Worm (Caenorhabditis elegans) whole organism, dauer: ENCODE data around the gene ZK121.2.

ENCODE experiments used
- unc-62 ChIP-seq: sonication (generic microtip); optimal IDR thresholded peaks from 2 replicates; lab custom pipeline; 2017; ENCODE audit warnings: missing biosample characterization, missing genetic modification reagents, missing genetic modification characterization

Gene ZK121.2

DNA sequence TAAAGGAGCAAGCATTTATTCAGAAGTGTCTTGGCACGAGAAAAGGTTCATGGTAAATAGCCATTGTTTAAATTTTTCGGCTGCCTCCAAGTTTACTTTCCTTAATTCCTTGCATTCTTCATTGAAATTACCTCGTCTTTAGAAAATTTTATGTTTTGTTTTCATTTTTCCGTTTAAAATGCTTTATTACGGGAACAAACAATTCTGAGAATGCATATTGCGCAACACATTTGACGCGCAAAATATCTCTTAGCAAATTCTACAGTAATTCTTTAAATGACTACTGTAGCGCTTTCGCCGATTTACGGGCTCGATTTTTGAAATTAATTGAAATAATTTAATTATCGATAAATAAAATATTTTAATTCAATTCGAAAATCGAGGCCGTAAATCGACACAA is 3.1 kb downstream of the ZK121.2 start:
- TF ChIP-seq unc-62, result no peak

DNA sequence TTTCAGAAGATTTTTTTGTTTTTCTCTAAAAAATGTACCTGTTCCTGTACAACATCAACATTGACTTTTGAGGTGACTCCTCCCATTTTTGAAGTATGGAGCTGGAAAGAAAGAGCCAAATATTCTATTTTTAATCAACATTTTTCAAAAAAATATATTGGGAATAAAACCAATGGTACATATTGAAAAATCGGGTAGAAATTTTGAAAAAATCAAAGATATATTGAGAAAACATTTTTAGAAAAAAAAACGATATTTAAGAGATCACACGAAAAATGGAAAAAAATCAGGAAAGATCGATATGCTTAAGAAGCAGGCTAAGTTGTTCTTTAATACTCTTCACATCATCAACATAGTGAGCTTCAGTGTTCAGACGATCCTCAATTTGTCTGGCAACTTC is 4.5 kb downstream of the ZK121.2 start, which contains the start of gene glrx-21:
Gene glrx-21, minus strand, starts transcription at position 101 of the 400 bp plus-strand sequence.
- no peak for TF ChIP-seq unc-62

DNA sequence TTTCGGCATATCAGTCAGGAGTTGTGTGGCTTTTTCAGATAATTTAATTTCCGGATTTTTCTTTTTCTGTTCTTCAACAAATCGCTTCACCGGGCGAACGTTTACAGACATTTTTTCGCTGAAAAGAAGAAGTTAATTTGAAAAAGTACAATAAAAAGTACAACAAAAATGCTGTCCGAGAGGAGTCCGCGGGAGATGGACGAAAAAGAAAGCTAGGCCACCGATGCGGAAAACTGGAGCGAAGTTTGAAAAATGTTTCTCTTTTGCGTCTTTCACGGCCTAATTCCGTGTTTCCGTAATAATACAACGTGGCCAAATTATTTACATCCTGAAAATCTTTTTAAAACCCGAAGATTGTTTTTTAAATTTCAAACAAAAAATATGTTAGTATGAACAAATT is 7.8 kb downstream of the ZK121.2 start, which contains the start of gene thoc-5:
Gene thoc-5, minus strand, starts transcription at position 152 of the 400 bp plus-strand sequence.
- no peak for TF ChIP-seq unc-62

DNA sequence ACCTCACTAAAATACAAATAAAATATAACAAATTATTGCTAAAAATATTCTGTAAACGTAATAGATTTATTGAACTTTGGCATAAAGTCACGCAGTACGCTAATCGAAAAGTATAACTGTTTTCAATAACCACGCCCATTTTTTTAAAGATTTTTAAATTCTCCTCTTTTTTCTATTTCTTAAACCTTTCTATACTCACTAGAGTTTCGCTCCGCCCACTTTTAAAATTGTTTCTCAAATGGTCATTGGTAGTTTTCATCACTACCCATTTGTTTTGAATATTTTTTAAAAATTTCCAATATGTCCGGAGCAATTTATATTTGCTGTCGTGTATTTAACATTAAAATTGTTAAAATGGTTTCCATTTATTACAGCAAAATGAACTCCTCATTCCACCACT is 20.4 kb downstream of the ZK121.2 start, which contains the start of gene Y32H12A.1:
Gene Y32H12A.1, plus strand, starts transcription at position 301 of the 400 bp plus-strand sequence.
- TF ChIP-seq unc-62, result no peak

DNA sequence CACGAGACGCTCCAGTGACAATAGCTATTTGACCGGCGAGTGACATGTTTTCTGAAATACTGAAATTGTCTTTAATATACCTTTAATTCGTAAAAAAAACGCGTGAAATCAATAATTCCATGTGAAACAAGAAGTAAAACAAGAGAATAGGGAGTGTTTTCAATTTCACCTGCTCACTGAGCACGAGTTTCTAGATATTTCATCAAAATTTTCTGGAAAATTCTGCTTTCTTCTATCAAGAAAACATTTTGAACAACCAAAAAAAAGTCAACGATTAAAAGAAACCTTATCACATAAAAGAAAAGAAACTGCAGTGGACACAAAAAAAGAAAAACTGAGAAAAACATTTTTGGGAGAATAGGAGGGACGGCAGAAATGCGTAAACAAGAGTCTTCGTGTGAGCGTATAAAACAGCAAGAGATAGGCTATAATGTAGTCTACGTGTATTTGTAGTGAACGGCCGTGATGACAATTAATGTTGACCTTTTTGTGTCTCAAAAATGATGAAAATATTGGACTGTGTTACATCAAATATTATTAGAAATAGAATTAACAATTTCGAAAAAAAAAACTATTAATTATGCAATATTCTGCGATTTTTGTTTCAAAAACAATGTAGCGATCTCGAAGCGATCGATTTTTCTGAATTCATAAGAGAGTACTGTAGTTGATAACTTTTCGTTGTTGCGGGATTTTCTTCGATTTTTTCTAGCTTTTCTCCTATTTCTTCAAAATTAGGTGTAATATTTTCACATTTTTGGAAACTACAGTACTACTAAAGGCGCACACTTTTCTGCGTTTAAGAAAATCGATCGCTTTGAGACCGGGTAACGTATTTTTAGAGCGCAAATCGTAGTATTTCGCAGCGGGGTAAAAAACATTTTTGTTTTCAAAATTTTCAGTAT is 26.8 kb downstream of the ZK121.2 start, which contains the start of gene dhs-9:
Gene dhs-9, minus strand, starts transcription at position 51 of the 905 bp plus-strand sequence.
- no peak for TF ChIP-seq unc-62

DNA sequence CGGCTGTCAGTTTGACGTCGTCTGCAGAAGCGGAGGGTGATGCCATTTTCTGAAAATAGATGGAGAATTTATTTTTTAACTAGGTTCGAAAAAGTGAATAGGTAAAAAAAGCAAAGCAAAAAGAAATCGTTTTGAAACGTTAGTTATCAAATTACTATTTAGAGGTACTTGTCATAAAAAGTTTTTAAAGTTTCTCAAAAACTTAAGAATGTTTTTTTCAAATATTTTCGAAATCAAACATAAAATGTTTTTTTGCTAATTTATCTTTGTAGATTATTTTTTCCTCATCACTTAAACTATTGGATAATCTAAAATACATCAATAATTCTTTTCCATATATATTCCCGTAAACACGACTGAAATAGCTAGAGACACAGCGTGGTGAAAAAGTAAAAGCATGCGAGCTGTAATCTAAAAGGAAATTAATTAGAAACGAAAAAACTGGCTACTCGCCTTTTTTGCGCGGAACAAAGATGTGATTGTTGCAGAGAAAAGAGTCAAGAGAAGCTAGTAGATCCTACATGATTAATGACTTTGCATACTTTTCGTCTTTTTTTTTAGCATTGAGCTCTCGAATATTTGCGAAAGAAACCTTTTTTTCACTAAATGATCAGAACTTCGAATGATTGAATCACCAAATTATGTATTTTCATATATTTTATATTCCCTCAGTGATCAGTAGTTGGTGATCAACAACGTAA is 29.9 kb downstream of the ZK121.2 start, which contains the start of gene szy-2:
Gene szy-2, minus strand, starts transcription at position 51 of the 701 bp plus-strand sequence.
- no peak for TF ChIP-seq unc-62

DNA sequence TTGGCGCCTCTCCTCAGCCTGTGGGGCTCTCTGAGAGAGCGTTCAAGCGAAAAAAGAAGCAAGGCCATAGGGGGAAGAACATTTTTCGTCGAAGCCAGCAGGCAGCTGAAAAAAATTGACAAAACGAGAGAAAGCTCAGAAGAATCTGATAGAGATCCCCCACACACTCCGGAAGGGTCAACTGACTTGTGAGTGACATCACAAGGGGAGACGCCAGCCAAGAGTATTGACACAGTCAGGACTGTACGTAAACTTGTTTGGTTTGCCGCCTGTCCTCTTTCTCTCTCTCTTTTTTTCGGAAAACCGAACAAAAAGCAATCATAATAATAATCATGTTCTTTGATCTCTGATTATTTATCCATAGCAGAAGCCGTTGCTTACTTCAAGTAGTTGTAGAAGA is 31.4 kb downstream of the ZK121.2 start:
- no peak for TF ChIP-seq unc-62

DNA sequence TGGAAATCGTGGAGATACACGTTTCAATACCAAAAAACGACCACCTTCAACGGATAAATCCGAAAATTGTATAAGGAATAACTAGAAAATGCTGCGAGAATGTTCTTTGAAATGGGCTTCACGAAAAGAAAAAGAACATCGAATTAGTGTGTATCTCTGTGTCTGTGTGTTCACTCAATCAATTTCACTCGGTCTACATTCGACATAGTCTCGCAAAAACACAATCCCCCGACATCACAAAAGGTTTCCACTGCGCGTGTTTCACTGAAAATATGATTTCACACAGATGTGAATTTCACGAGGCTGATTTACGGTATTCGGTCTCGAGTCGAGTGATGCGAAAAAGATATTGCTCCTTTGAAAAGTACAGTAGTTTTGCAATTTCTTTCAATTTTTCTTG is 32.2 kb downstream of the ZK121.2 start:
- no peak for TF ChIP-seq unc-62

DNA sequence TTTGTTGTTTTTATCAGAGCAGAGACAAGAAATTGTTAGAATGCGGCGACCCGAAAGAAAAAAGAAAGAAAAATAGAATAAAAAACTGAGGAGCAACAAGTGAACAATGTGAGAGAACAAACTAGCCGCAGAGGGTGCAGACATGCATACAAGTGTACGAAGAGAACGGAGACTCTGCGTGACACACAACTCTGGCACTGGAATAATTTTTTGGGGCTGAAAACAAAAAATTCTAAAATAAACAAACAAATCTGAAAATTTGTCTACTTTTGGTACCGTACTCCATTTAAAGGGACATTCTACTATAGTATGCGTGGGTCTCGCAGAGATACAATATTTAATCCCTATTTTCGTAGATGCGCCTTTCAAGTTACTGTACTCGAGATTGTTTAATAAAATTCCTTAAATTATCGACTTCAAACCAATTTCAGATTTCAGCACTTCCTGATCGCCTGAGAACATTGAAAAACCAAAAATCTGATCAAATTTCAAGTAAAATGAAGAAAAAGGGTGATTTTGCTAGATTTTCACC is 33.6 kb downstream of the ZK121.2 start:
- TF ChIP-seq unc-62, result no peak

DNA sequence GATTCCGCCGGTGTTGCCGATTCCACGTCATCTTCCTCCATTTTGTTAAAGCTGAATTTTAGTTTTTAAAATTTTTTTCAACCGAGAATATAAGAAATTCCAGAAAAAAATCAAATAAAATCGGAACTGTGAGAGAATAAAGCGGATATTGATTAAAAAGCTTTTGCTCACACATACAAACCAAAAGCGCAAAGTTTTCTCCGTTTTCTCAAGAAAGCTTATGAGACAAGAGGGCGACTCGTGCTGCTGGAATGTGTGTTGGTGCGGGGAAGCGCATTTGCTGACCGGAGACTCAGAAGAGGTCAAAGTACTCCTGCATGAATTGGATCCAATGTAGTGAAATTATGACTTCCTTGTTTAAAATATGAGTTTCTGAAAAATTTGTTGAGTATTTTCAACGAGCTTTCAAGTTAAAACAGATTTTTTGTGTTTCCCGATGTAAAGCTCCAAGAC is 38.4 kb downstream of the ZK121.2 start, which contains the start of gene paqr-2:
Gene paqr-2, minus strand, starts transcription at position 51 of the 453 bp plus-strand sequence.
- no peak for TF ChIP-seq unc-62

DNA sequence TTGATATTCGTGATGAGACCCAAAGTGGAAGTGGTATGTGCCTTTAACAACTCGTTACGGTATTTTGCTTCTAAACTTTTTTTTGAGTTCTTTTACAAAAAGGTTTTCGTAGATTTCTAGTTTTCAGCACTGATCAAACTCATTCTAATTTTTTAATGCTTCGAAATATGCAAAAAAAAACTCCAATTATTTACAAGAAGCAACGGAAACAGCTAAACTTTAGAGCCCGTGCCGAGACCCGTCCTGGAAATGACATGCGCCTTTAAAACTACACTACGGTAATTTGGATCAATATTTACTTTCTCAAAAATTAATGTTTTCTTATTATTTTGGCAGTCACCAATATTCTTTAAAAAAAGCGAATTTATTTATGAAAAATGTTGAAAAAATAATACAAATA is 39.1 kb downstream of the ZK121.2 start:
- no peak for TF ChIP-seq unc-62

DNA sequence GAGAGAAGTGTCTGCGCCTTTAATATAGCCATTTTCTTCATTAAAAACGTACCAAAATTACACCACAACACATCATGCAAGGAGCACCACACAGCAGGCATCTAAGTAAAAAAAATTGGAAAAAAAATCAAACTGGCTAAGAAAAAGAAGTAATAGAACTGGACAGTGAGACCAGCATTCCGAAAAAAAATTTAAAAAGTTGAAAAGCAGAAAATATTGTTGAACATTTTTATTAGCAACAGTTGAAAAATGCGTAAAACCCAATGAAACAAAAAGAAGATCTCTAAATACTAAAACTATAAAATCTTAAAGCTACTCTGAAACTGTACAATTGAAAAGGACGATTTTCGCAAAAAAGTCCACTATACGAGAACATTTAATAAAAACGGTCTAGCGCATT is 40.6 kb downstream of the ZK121.2 start, which contains the start of gene Y32H12A.6:
Gene Y32H12A.6, minus strand, starts transcription at position 101 of the 400 bp plus-strand sequence.
- no peak for TF ChIP-seq unc-62

DNA sequence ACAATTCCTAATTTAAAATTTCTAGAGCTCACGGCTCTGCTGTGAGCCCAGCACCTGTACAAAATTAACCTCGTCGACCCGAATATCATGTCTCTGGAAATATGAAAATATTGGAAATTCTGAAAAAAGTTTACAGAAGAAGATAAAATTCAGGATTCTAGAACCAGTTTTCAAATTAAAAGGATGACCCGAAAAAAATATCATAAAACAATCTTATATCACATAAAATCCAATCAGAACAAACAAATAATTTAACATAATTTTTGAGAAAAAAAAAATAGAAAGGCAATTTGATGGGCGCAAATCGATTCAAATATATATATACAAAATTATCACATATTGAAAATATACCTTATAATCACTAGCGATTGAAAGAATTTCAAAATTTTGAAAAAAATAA is 43.8 kb downstream of the ZK121.2 start, which contains the start of gene Y32H12A.7:
Gene Y32H12A.7, minus strand, starts transcription at position 101 of the 400 bp plus-strand sequence.
- TF ChIP-seq unc-62, result no peak

DNA sequence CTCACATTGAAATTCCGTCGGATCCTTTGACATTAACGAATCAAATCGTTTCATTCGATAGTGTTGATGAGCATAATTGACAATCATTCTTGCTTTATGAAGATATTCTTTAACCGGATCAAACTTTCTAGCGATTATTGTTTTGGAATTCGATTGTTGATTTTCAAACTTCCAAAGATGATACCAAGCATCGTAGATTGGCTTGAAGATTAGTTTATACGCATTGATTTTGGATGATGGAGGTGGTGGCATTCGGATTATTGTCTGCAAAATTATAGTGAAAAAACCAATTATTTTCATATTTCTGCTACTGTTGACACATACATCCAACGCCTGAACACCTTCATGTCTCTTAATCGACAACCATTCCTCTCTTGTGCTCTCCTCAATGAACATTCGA is 46.6 kb downstream of the ZK121.2 start:
- no peak for TF ChIP-seq unc-62

DNA sequence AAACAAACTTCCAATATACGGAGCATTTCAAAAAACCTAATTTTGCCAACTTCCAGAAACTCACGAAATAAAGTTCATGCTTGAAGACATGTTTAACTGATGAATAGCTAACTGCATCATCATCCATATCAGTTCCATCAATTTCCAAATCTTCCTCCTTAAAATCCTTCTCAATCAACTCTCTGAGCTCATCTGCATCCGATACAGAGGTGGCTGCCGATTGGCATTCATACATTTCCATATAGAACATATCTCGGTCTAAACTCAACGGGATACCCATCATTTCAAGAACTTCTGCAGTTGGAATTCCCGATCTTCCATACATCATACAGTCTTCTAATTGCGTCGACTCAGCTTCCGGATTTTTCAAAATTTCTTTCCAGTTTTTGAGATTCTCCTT is 47.9 kb downstream of the ZK121.2 start:
- TF ChIP-seq unc-62, result no peak
